Fruit fly (Drosophila melanogaster): ENCODE measurements around the gene CG13310.

DNA sequence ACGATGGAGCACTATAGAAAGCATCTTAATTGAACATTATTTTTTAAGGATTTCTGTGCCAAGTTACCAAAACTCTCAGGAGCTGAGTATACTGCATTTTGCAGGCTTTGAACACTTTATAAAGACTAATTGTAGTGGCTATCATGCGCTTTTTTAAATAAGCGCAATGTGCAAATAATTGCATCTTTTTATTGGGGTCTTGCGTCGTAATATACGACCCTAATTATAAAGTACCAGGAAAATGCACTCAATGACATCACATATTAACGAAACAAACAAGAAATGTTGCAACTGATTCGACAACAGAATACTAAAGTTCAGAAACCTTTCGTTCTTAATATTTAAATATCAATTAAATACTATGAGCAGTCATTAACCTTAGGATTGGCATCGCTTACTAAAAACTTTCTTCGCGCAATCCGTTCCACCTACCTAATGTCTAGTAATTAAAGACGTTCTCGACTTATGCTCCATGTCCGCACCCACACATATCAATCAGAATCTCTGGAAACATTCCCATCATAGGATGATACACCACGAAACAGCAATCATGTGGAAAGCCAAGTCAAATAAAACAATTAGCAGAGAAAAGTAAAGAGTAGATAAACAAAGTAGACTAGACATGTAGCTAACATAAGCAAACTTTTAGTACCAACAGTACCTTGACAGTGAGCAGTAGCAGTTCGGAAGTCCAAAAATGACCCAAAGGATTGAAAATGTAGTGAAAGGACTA is 3.9 kb upstream of the CG13310 start, which contains the start of the genes CG32023 and CG34427:
- TF ChIP-seq Jra (GFP tag; optimal IDR thresholded peaks at IDR 0.05) (no peak), OdsH (GFP tag; optimal IDR thresholded peaks at IDR 0.05) (no peak), GATAd (GFP tag; optimal IDR thresholded peaks at IDR 0.05) (no peak), br (GFP tag; optimal IDR thresholded peaks at IDR 0.05) (no peak), Hr83 (GFP tag; optimal IDR thresholded peaks at IDR 0.05; ENCODE audit: poor library complexity, severe bottlenecking) (no peak)
